Fruit fly (Drosophila melanogaster) whole organism, embryonic: ENCODE data around the gene CG43922.

Source experiments
- Ada2b ChIP-seq: fragments of 200-800 bp; sonication (Bioruptor generic); IDR thresholded peaks from 2 replicates; pipeline ENCODE4 v1.3.6; 2022; ENCODE audit warnings: missing biosample characterization, missing genetic modification characterization
- Adf1 ChIP-seq: fragments of 200-800 bp; sonication (Bioruptor generic); IDR thresholded peaks from 2 replicates; pipeline ENCODE4 v1.3.6; 2022; ENCODE audit warnings: missing biosample characterization, missing genetic modification characterization
- Bgb ChIP-seq: fragments of 200-800 bp; sonication (Bioruptor generic); IDR thresholded peaks from 2 replicates; pipeline ENCODE4 v1.3.6; 2022; ENCODE audit warnings: missing biosample characterization, missing genetic modification characterization; ENCODE audit not compliant: partially characterized antibody
- CG12155 ChIP-seq: fragments of 200-800 bp; sonication (Bioruptor generic); optimal IDR thresholded peaks from 3 replicates; lab custom pipeline; 2016; ENCODE audit warnings: missing biosample characterization, missing genetic modification characterization
- CG12659 ChIP-seq: fragments of 200-800 bp; sonication (Bioruptor generic); optimal IDR thresholded peaks from 3 replicates; lab custom pipeline; 2017; ENCODE audit warnings: mild to moderate bottlenecking, missing biosample characterization, missing genetic modification reagents, missing genetic modification characterization
- CG13296 ChIP-seq: fragments of 200-800 bp; sonication (Bioruptor generic); optimal IDR thresholded peaks from 3 replicates; lab custom pipeline; 2018; ENCODE audit warnings: missing biosample characterization, mild to moderate bottlenecking, missing genetic modification characterization
- CG13424 ChIP-seq: fragments of 200-800 bp; sonication (Bioruptor generic); optimal IDR thresholded peaks from 2 replicates; lab custom pipeline; 2019; ENCODE audit warnings: missing biosample characterization, mild to moderate bottlenecking, missing genetic modification characterization, moderate library complexity
- CG13775 ChIP-seq: fragments of 200-800 bp; sonication (Bioruptor generic); optimal IDR thresholded peaks from 3 replicates; lab custom pipeline; 2017; ENCODE audit warnings: missing biosample characterization, mild to moderate bottlenecking, missing genetic modification characterization
- CG15514 ChIP-seq: fragments of 200-800 bp; sonication (Bioruptor generic); optimal IDR thresholded peaks from 3 replicates; lab custom pipeline; 2017; ENCODE audit warnings: missing biosample characterization, missing genetic modification characterization, mild to moderate bottlenecking, moderate library complexity, missing genetic modification reagents
- CG15696 ChIP-seq: fragments of 200-800 bp; sonication (Bioruptor generic); optimal IDR thresholded peaks from 2 replicates; lab custom pipeline; 2019; ENCODE audit warnings: missing biosample characterization, mild to moderate bottlenecking, missing genetic modification characterization, moderate library complexity
- CG18262 ChIP-seq: fragments of 200-800 bp; optimal IDR thresholded peaks from 3 replicates; lab custom pipeline; 2019; ENCODE audit warnings: missing biosample characterization, mild to moderate bottlenecking, missing genetic modification characterization, moderate library complexity
- CG18619 ChIP-seq: fragments of 200-800 bp; sonication (Bioruptor generic); optimal IDR thresholded peaks from 3 replicates; lab custom pipeline; 2017; ENCODE audit warnings: missing biosample characterization, mild to moderate bottlenecking, missing genetic modification characterization
- CG2202 ChIP-seq: fragments of 200-800 bp; sonication (Bioruptor generic); optimal IDR thresholded peaks from 2 replicates; lab custom pipeline; 2018; ENCODE audit warnings: missing biosample characterization, mild to moderate bottlenecking, missing genetic modification characterization
- CG30020 ChIP-seq: fragments of 200-800 bp; optimal IDR thresholded peaks from 2 replicates; lab custom pipeline; 2019; ENCODE audit warnings: missing biosample characterization, mild to moderate bottlenecking, missing genetic modification characterization, moderate library complexity
- CG32772 ChIP-seq: fragments of 200-800 bp; sonication (Bioruptor generic); IDR thresholded peaks from 2 replicates; pipeline ENCODE4 v1.3.6; 2022; ENCODE audit warnings: missing biosample characterization, missing genetic modification characterization
- CG3995 ChIP-seq: fragments of 200-800 bp; sonication (Bioruptor generic); optimal IDR thresholded peaks from 3 replicates; lab custom pipeline; 2016; ENCODE audit warnings: missing biosample characterization, missing genetic modification characterization
- CG4707 ChIP-seq: fragments of 200-800 bp; sonication (Bioruptor generic); optimal IDR thresholded peaks from 2 replicates; lab custom pipeline; 2018; ENCODE audit warnings: missing biosample characterization, mild to moderate bottlenecking, missing genetic modification characterization, moderate library complexity
- CG6272 ChIP-seq: fragments of 200-800 bp; sonication (Bioruptor generic); IDR thresholded peaks from 2 replicates; pipeline ENCODE4 v1.3.6; 2022; ENCODE audit warnings: missing biosample characterization, missing genetic modification characterization
- CG6765 ChIP-seq: fragments of 200-800 bp; sonication (Bioruptor generic); optimal IDR thresholded peaks from 3 replicates; lab custom pipeline; 2017; ENCODE audit warnings: missing biosample characterization, mild to moderate bottlenecking, missing genetic modification characterization
- CG7372 ChIP-seq: fragments of 200-800 bp; sonication (Bioruptor generic); IDR thresholded peaks from 2 replicates; pipeline ENCODE4 v1.3.6; 2022; ENCODE audit warnings: missing biosample characterization, missing genetic modification characterization
- CG9727 ChIP-seq: fragments of 200-800 bp; sonication (Bioruptor generic); optimal IDR thresholded peaks from 3 replicates; lab custom pipeline; 2017; ENCODE audit warnings: missing biosample characterization, mild to moderate bottlenecking, missing genetic modification characterization
- CoRest ChIP-seq: fragments of 200-800 bp; sonication (Bioruptor generic); optimal IDR thresholded peaks from 3 replicates; lab custom pipeline; 2018; ENCODE audit warnings: missing biosample characterization, mild to moderate bottlenecking, missing genetic modification characterization, moderate library complexity
- HLH4C ChIP-seq: fragments of 200-800 bp; sonication (Bioruptor generic); IDR thresholded peaks from 3 replicates; pipeline ENCODE4 v1.3.6; 2022; ENCODE audit warnings: missing biosample characterization, missing genetic modification characterization; ENCODE audit not compliant: partially characterized antibody
- Hey ChIP-seq: fragments of 200-800 bp; sonication (Bioruptor generic); optimal IDR thresholded peaks from 3 replicates; lab custom pipeline; 2018; ENCODE audit warnings: missing biosample characterization, mild to moderate bottlenecking, missing genetic modification characterization
- Myb ChIP-seq: fragments of 200-800 bp; sonication (Bioruptor generic); optimal IDR thresholded peaks from 2 replicates; lab custom pipeline; 2016; ENCODE audit warnings: missing biosample characterization, missing genetic modification characterization
- NK7.1 ChIP-seq: fragments of 200-800 bp; sonication (Bioruptor generic); optimal IDR thresholded peaks from 3 replicates; lab custom pipeline; 2016; ENCODE audit warnings: missing biosample characterization, missing genetic modification characterization
- Sry-δ ChIP-seq: fragments of 200-800 bp; sonication (Bioruptor generic); optimal IDR thresholded peaks from 2 replicates; lab custom pipeline; 2016; ENCODE audit warnings: missing biosample characterization, missing genetic modification characterization
- ab ChIP-seq: fragments of 200-800 bp; sonication (Bioruptor generic); optimal IDR thresholded peaks from 2 replicates; lab custom pipeline; 2016; ENCODE audit warnings: missing biosample characterization, missing genetic modification characterization
- abd-A ChIP-seq: fragments of 200-800 bp; sonication (Bioruptor generic); optimal IDR thresholded peaks from 3 replicates; lab custom pipeline; 2019; ENCODE audit warnings: missing biosample characterization, mild to moderate bottlenecking, missing genetic modification characterization, moderate library complexity
- ap ChIP-seq: fragments of 200-800 bp; sonication (Bioruptor generic); IDR thresholded peaks from 2 replicates; pipeline ENCODE4 v1.3.6; 2022; ENCODE audit warnings: missing biosample characterization, missing genetic modification characterization
- bbx ChIP-seq: fragments of 200-800 bp; sonication (Bioruptor generic); IDR thresholded peaks from 2 replicates; pipeline ENCODE4 v1.3.6; 2022; ENCODE audit warnings: missing biosample characterization, missing genetic modification characterization; ENCODE audit not compliant: partially characterized antibody
- bcd ChIP-seq: fragments of 200-800 bp; sonication (Bioruptor generic); optimal IDR thresholded peaks from 2 replicates; lab custom pipeline; 2017; ENCODE audit warnings: missing biosample characterization, mild to moderate bottlenecking, missing genetic modification characterization
- cg ChIP-seq: fragments of 200-800 bp; sonication (Bioruptor generic); optimal IDR thresholded peaks from 3 replicates; lab custom pipeline; 2019; ENCODE audit warnings: missing biosample characterization, mild to moderate bottlenecking, missing genetic modification characterization, moderate library complexity
- ewg ChIP-seq: fragments of 200-800 bp; sonication (Bioruptor generic); optimal IDR thresholded peaks from 3 replicates; lab custom pipeline; 2017; ENCODE audit warnings: mild to moderate bottlenecking, missing biosample characterization, missing genetic modification reagents, missing genetic modification characterization
- grn ChIP-seq: fragments of 200-800 bp; sonication (Bioruptor generic); optimal IDR thresholded peaks from 3 replicates; lab custom pipeline; 2017; ENCODE audit warnings: missing biosample characterization, missing genetic modification characterization
- ham ChIP-seq: fragments of 200-800 bp; sonication (Bioruptor generic); IDR thresholded peaks from 2 replicates; pipeline ENCODE4 v1.3.6; 2022; ENCODE audit warnings: missing biosample characterization, missing genetic modification characterization
- jigr1 ChIP-seq: fragments of 200-800 bp; sonication (Bioruptor generic); IDR thresholded peaks from 3 replicates; pipeline ENCODE4 v1.3.6; 2022; ENCODE audit warnings: missing biosample characterization, missing genetic modification characterization
- lov ChIP-seq, 2 experiments: fragments of 200-800 bp in 1 of 2; fragments of >200 bp in 1 of 2; sonication (Bioruptor generic) in 1 of 2; IDR thresholded peaks in 1 of 2; optimal IDR thresholded peaks in 1 of 2; 2 replicates in 1 of 2; 3 replicates in 1 of 2; pipeline versions ENCODE4 v1.3.6 to Lab custom; 2017 to 2022; ENCODE audit warnings: missing biosample characterization in 1 of 2, missing genetic modification characterization in 1 of 2
- nerfin-1 ChIP-seq: fragments of 200-800 bp; sonication (Bioruptor generic); optimal IDR thresholded peaks from 3 replicates; lab custom pipeline; 2019; ENCODE audit warnings: missing biosample characterization, mild to moderate bottlenecking, missing genetic modification characterization, moderate library complexity
- pb ChIP-seq: fragments of 200-800 bp; sonication (Bioruptor generic); optimal IDR thresholded peaks from 3 replicates; lab custom pipeline; 2016; ENCODE audit warnings: missing biosample characterization, missing genetic modification characterization
- peb ChIP-seq: fragments of 200-800 bp; sonication (Bioruptor generic); IDR thresholded peaks from 2 replicates; pipeline ENCODE4 v1.3.6; 2022; ENCODE audit warnings: missing biosample characterization, missing genetic modification characterization
- pita ChIP-seq: fragments of 200-800 bp; sonication (Bioruptor generic); optimal IDR thresholded peaks from 2 replicates; lab custom pipeline; 2017; ENCODE audit warnings: missing biosample characterization, mild to moderate bottlenecking, missing genetic modification characterization
- sc ChIP-seq, 3 experiments: fragments of >200 bp in 2 of 3; fragments of 200-800 bp in 1 of 3; sonication (Bioruptor generic) in 1 of 3; optimal IDR thresholded peaks; 2 replicates in 2 of 3; 3 replicates in 1 of 3; lab custom pipeline; 2017; ENCODE audit warnings: mild to moderate bottlenecking in 1 of 3, missing biosample characterization in 1 of 3, missing genetic modification characterization in 1 of 3, missing genetic modification reagents in 1 of 3
- sob ChIP-seq: fragments of 200-800 bp; sonication (Bioruptor generic); IDR thresholded peaks from 2 replicates; pipeline ENCODE4 v1.3.6; 2022; ENCODE audit warnings: missing biosample characterization, missing genetic modification characterization
- sug ChIP-seq: fragments of 200-800 bp; optimal IDR thresholded peaks from 2 replicates; lab custom pipeline; 2019; ENCODE audit warnings: missing biosample characterization, mild to moderate bottlenecking, missing genetic modification characterization, moderate library complexity
- tgo ChIP-seq: fragments of 200-800 bp; sonication (Bioruptor generic); IDR thresholded peaks from 3 replicates; pipeline ENCODE4 v1.3.6; 2022; ENCODE audit warnings: missing biosample characterization, missing genetic modification characterization
- tna ChIP-seq: fragments of 200-800 bp; sonication (Bioruptor generic); IDR thresholded peaks from 2 replicates; pipeline ENCODE4 v1.3.6; 2022; ENCODE audit warnings: missing biosample characterization, missing genetic modification characterization; ENCODE audit not compliant: partially characterized antibody
- twi ChIP-seq: fragments of 200-800 bp; optimal IDR thresholded peaks from 2 replicates; lab custom pipeline; 2019; ENCODE audit warnings: missing biosample characterization, mild to moderate bottlenecking, missing genetic modification characterization, moderate library complexity
- unc-4 ChIP-seq: fragments of 200-800 bp; sonication (Bioruptor generic); IDR thresholded peaks from 2 replicates; pipeline ENCODE4 v1.3.6; 2022; ENCODE audit warnings: missing biosample characterization, missing genetic modification characterization; ENCODE audit not compliant: partially characterized antibody
- unpg ChIP-seq: fragments of 200-800 bp; sonication (Bioruptor generic); optimal IDR thresholded peaks from 3 replicates; lab custom pipeline; 2018; ENCODE audit warnings: missing biosample characterization, mild to moderate bottlenecking, missing genetic modification characterization, moderate library complexity

The CG43922 gene

DNA sequence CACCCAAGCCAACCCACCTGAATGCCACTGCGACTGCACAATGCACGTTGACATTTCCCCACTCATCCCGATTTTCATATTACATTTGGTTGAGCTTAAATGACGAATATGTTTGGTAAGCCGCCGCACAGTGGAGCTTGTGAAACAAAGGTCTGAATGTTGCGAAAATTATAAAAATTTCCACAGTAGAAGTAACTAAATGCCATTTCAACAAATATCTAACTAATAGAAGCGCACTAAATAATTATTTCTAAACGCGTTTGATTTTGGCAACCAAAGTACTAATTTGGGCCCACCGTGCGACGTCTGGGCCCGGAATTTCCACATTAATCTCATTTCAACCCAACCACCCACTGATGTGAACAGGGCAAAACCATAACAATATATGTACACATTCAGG is 1.7 kb downstream of the CG43922 start (continued):
- TF ChIP-seq ap (GFP tag; lab: Robert Waterston, UW) (0 out of 2 replicates have a peak, but pooled peaks have one; percentile 17), sc (optimal IDR thresholded peaks at IDR 0.05; lab: Kevin White, UChicago) (no peak), sc (GFP tag; optimal IDR thresholded peaks at IDR 0.05; lab: Kevin White, UChicago) (no peak), Myb (GFP tag; lab: Kevin White, UChicago) (no peak), CG15696 (tag; lab: Kevin White, UChicago) (no peak), ab (no peak), Ada2b (GFP tag; lab: Robert Waterston, UW) (0 out of 2 replicates have a peak, but pooled peaks have one; percentile 19), CG18262 (peak; percentile 8), ham (GFP tag; lab: Robert Waterston, UW) (no peak), abd-A (tag; lab: Kevin White, UChicago) (no peak), unc-4 (GFP tag; lab: Robert Waterston, UW) (no peak), CG7372 (GFP tag; lab: Robert Waterston, UW) (no peak), CG3995 (no peak), CG13296 (GFP tag; lab: Kevin White, UChicago) (no peak), tna (no peak), CG30020 (tag; lab: Kevin White, UChicago) (no peak), sug (no peak), CG13775 (GFP tag; lab: Kevin White, UChicago) (no peak), Bgb (GFP tag; lab: Robert Waterston, UW) (no peak), twi (no peak), Adf1 (no peak), nerfin-1 (no peak), pb (GFP tag; lab: Kevin White, UChicago) (no peak), pita (GFP tag; lab: Kevin White, UChicago) (no peak), HLH4C (no peak), CG6765 (no peak), peb (GFP tag; lab: Robert Waterston, UW) (no peak), CG18619 (GFP tag; lab: Kevin White, UChicago) (no peak), Sry-δ (GFP tag; lab: Kevin White, UChicago) (no peak), CG9727 (GFP tag; lab: Kevin White, UChicago) (no peak), CG12155 (GFP tag; lab: Kevin White, UChicago) (no peak), CG32772 (GFP tag; lab: Robert Waterston, UW) (no peak), NK7.1 (GFP tag; lab: Kevin White, UChicago) (no peak), CG12659 (GFP tag; lab: Kevin White, UChicago) (no peak), ewg (GFP tag; lab: Kevin White, UChicago) (no peak), CG2202 (tag; lab: Kevin White, UChicago) (no peak), sob (GFP tag; lab: Robert Waterston, UW) (no peak), jigr1 (no peak), CG15514 (no peak), CG4707 (GFP tag; lab: Kevin White, UChicago) (no peak), Hey (no peak), cg (GFP tag; lab: Kevin White, UChicago) (no peak), bcd (GFP tag; lab: Kevin White, UChicago) (no peak), grn (no peak), CG13424 (tag; lab: Kevin White, UChicago) (no peak), CoRest (tag; lab: Kevin White, UChicago) (no peak), bbx (GFP tag; lab: Robert Waterston, UW) (no peak), unpg (GFP tag; lab: Kevin White, UChicago) (peak; percentile 29), CG6272 (GFP tag; lab: Robert Waterston, UW) (no peak), tgo (GFP tag; lab: Robert Waterston, UW) (no peak; the same call in 2 of the 3 replicates), lov (optimal IDR thresholded peaks at IDR 0.05; lab: Kevin White, UChicago) (no peak), lov (GFP tag; IDR thresholded peaks at IDR 0.05; lab: Robert Waterston, UW) (no peak)
